Worm (Caenorhabditis elegans) whole organism, young adult: ENCODE data around the gene W08E12.8.

Experiments used
- B0261.1 ChIP-seq: sonication (generic microtip); optimal IDR thresholded peaks from 2 replicates; lab custom pipeline; 2016; ENCODE audit warnings: mild to moderate bottlenecking, missing genetic modification characterization, moderate library complexity, missing compliant biosample characterization
- akir-1 ChIP-seq: fragments of 200-800 bp; sonication (Bioruptor generic); optimal IDR thresholded peaks from 2 replicates; lab custom pipeline; 2018; ENCODE audit warnings: mild to moderate bottlenecking, missing genetic modification characterization, moderate library complexity, missing compliant biosample characterization
- egrh-3 ChIP-seq: fragments of 200-800 bp; sonication (Bioruptor generic); IDR thresholded peaks from 2 replicates; pipeline ENCODE4 v1.3.6; 2022; ENCODE audit warnings: missing genetic modification reagents, missing genetic modification characterization, missing compliant biosample characterization
- lin-35 ChIP-seq, 3 experiments: fragments of 150-350 bp in 2 of 3; sonication (generic microtip) in 1 of 3; optimal IDR thresholded peaks; 2 replicates each; lab custom pipeline; 2014 to 2018; ENCODE audit warnings: missing biosample characterization in 3 of 3, missing genetic modification characterization in 3 of 3, missing genetic modification reagents in 3 of 3
- lsl-1 ChIP-seq: fragments of 200-800 bp; sonication (Bioruptor generic); optimal IDR thresholded peaks from 2 replicates; lab custom pipeline; 2018; ENCODE audit warnings: mild to moderate bottlenecking, missing genetic modification characterization, moderate library complexity, missing compliant biosample characterization

ce11 chrIV:3271342-3271741, 20.8 kb upstream of the W08E12.8 start:
- TF ChIP-seq B0261.1 (tag; lab: Kevin White, UChicago) (no peak), lin-35 (GFP tag; optimal IDR thresholded peaks at IDR 0.05; lab: Kevin White, UChicago) (no peak), akir-1 (GFP tag; lab: Kevin White, UChicago) (no peak), egrh-3 (GFP tag; lab: Robert Waterston, UW) (no peak), lsl-1 (GFP tag; lab: Kevin White, UChicago) (no peak)
